Fruit fly (Drosophila melanogaster) whole organism, embryonic: ENCODE measurements around the gene ND-B16.6.
A peak's percentile ranks its signal among the peaks of the same experiment; 100 is the strongest.

ENCODE experiments used
- CG10209 ChIP-seq: fragments of 200-800 bp; sonication (Bioruptor generic); optimal IDR thresholded peaks from 3 replicates; lab custom pipeline; 2017; ENCODE audit warnings: missing biosample characterization, mild to moderate bottlenecking, missing genetic modification characterization, missing genetic modification reagents
- CG11723 ChIP-seq: fragments of 200-800 bp; sonication (Bioruptor generic); optimal IDR thresholded peaks from 2 replicates; lab custom pipeline; 2017; ENCODE audit warnings: missing biosample characterization, mild to moderate bottlenecking, missing genetic modification characterization
- CG1792 ChIP-seq: fragments of 200-800 bp; sonication (Bioruptor generic); optimal IDR thresholded peaks from 2 replicates; lab custom pipeline; 2016; ENCODE audit warnings: missing biosample characterization, missing genetic modification characterization
- CG2129 ChIP-seq: fragments of 200-800 bp; sonication (Bioruptor generic); IDR thresholded peaks from 2 replicates; pipeline ENCODE4 v1.3.6; 2022; ENCODE audit warnings: missing biosample characterization, missing genetic modification characterization; ENCODE audit not compliant: partially characterized antibody
- CG2712 ChIP-seq: fragments of 200-800 bp; optimal IDR thresholded peaks from 3 replicates; lab custom pipeline; 2019; ENCODE audit warnings: missing biosample characterization, mild to moderate bottlenecking, missing genetic modification characterization, moderate library complexity
- CG33557 ChIP-seq: fragments of 200-800 bp; sonication (Bioruptor generic); optimal IDR thresholded peaks from 2 replicates; lab custom pipeline; 2019; ENCODE audit warnings: missing biosample characterization, mild to moderate bottlenecking, missing genetic modification characterization, moderate library complexity
- CG3847 ChIP-seq: fragments of 200-800 bp; sonication (Bioruptor generic); IDR thresholded peaks from 2 replicates; pipeline ENCODE4 v1.3.6; 2022; ENCODE audit warnings: missing biosample characterization, missing genetic modification characterization
- CG42726 ChIP-seq: fragments of 200-800 bp; sonication (Bioruptor generic); IDR thresholded peaks from 2 replicates; pipeline ENCODE4 v1.3.6; 2022; ENCODE audit warnings: missing biosample characterization, missing genetic modification characterization; ENCODE audit not compliant: partially characterized antibody
- CG6175 ChIP-seq: fragments of 200-800 bp; sonication (Bioruptor generic); IDR thresholded peaks from 3 replicates; pipeline ENCODE4 v1.3.6; 2022; ENCODE audit warnings: missing biosample characterization, missing genetic modification characterization
- CG6272 ChIP-seq: fragments of 200-800 bp; sonication (Bioruptor generic); IDR thresholded peaks from 2 replicates; pipeline ENCODE4 v1.3.6; 2022; ENCODE audit warnings: missing biosample characterization, missing genetic modification characterization
- CG7786 ChIP-seq: fragments of 200-800 bp; sonication (Bioruptor generic); optimal IDR thresholded peaks from 2 replicates; lab custom pipeline; 2016; ENCODE audit warnings: missing biosample characterization, missing genetic modification characterization
- CG8478 ChIP-seq: fragments of >200 bp; optimal IDR thresholded peaks from 2 replicates; lab custom pipeline; 2018
- CG8765 ChIP-seq: fragments of 200-800 bp; sonication (Bioruptor generic); IDR thresholded peaks from 2 replicates; pipeline ENCODE4 v1.3.6; 2022; ENCODE audit warnings: missing biosample characterization, missing genetic modification characterization
- CG9876 ChIP-seq: fragments of 200-800 bp; sonication (Bioruptor generic); optimal IDR thresholded peaks from 2 replicates; lab custom pipeline; 2016; ENCODE audit warnings: missing biosample characterization, missing genetic modification characterization
- CrebB ChIP-seq: fragments of 200-800 bp; sonication (Bioruptor generic); optimal IDR thresholded peaks from 3 replicates; lab custom pipeline; 2018; ENCODE audit warnings: missing biosample characterization, mild to moderate bottlenecking, missing genetic modification characterization
- D ChIP-seq, 2 experiments: fragments of 200-800 bp in 1 of 2; fragments of >200 bp in 1 of 2; sonication (Bioruptor generic) in 1 of 2; optimal IDR thresholded peaks; 2 replicates in 1 of 2; 3 replicates in 1 of 2; lab custom pipeline; 2017; ENCODE audit warnings: mild to moderate bottlenecking in 1 of 2, missing biosample characterization in 1 of 2, missing genetic modification characterization in 1 of 2, missing genetic modification reagents in 1 of 2
- Doc2 ChIP-seq: fragments of 200-800 bp; sonication (Bioruptor generic); IDR thresholded peaks from 2 replicates; pipeline ENCODE4 v1.3.6; 2022; ENCODE audit warnings: missing biosample characterization, missing genetic modification characterization
- E2f2 ChIP-seq: fragments of 200-800 bp; sonication (Bioruptor generic); IDR thresholded peaks from 2 replicates; pipeline ENCODE4 v1.3.6; 2022; ENCODE audit warnings: missing biosample characterization, missing genetic modification characterization
- ERR ChIP-seq: fragments of 200-800 bp; sonication (Bioruptor generic); optimal IDR thresholded peaks from 2 replicates; lab custom pipeline; 2016; ENCODE audit warnings: missing biosample characterization, missing genetic modification characterization
- Ets97D ChIP-seq: fragments of 200-800 bp; sonication (Bioruptor generic); optimal IDR thresholded peaks from 3 replicates; lab custom pipeline; 2016; ENCODE audit warnings: missing biosample characterization, missing genetic modification characterization
- Gsc ChIP-seq: fragments of 200-800 bp; sonication (Bioruptor generic); IDR thresholded peaks from 2 replicates; pipeline ENCODE4 v1.3.6; 2022; ENCODE audit warnings: missing biosample characterization, missing genetic modification characterization
- H2.0 ChIP-seq: fragments of 200-800 bp; sonication (Bioruptor generic); IDR thresholded peaks from 2 replicates; pipeline ENCODE4 v1.3.6; 2022; ENCODE audit warnings: missing biosample characterization, missing genetic modification characterization
- Hr3 ChIP-seq: fragments of 200-800 bp; sonication (Bioruptor generic); optimal IDR thresholded peaks from 3 replicates; lab custom pipeline; 2016; ENCODE audit warnings: missing biosample characterization, missing genetic modification characterization
- Mes4 ChIP-seq: fragments of 200-800 bp; sonication (Bioruptor generic); optimal IDR thresholded peaks from 2 replicates; lab custom pipeline; 2016; ENCODE audit warnings: missing biosample characterization, missing genetic modification characterization
- Myb ChIP-seq: fragments of 200-800 bp; sonication (Bioruptor generic); optimal IDR thresholded peaks from 2 replicates; lab custom pipeline; 2016; ENCODE audit warnings: missing biosample characterization, missing genetic modification characterization
- NfI ChIP-seq: fragments of 200-800 bp; sonication (Bioruptor generic); optimal IDR thresholded peaks from 3 replicates; lab custom pipeline; 2018; ENCODE audit warnings: missing biosample characterization, mild to moderate bottlenecking, missing genetic modification characterization, moderate library complexity
- Oaz ChIP-seq: fragments of 200-800 bp; sonication (Bioruptor generic); IDR thresholded peaks from 2 replicates; pipeline ENCODE4 v1.3.6; 2022; ENCODE audit warnings: missing biosample characterization, missing genetic modification characterization
- Pdp1 ChIP-seq, 2 experiments: fragments of 200-800 bp; sonication (Bioruptor generic); optimal IDR thresholded peaks; 3 replicates each; lab custom pipeline; 2016; ENCODE audit warnings: missing biosample characterization in 2 of 2, missing genetic modification characterization in 2 of 2, mild to moderate bottlenecking in 1 of 2, moderate library complexity in 1 of 2
- Ravus ChIP-seq: fragments of 200-800 bp; sonication (Bioruptor generic); IDR thresholded peaks from 2 replicates; pipeline ENCODE4 v1.3.6; 2022; ENCODE audit warnings: missing biosample characterization, missing genetic modification characterization
- Side ChIP-seq: fragments of 200-800 bp; sonication (Bioruptor generic); optimal IDR thresholded peaks from 2 replicates; lab custom pipeline; 2016; ENCODE audit warnings: missing biosample characterization, missing genetic modification characterization
- Stat92E ChIP-seq, 3 experiments: fragments of >200 bp in 2 of 3; fragments of 200-800 bp in 1 of 3; sonication (Bioruptor generic) in 1 of 3; optimal IDR thresholded peaks; 2 replicates each; lab custom pipeline; 2017 to 2019; ENCODE audit warnings: missing biosample characterization in 3 of 3, missing genetic modification characterization in 3 of 3, mild to moderate bottlenecking in 1 of 3, moderate library complexity in 1 of 3
- cg ChIP-seq: fragments of 200-800 bp; sonication (Bioruptor generic); optimal IDR thresholded peaks from 3 replicates; lab custom pipeline; 2019; ENCODE audit warnings: missing biosample characterization, mild to moderate bottlenecking, missing genetic modification characterization, moderate library complexity
- dm ChIP-seq: fragments of 200-800 bp; sonication (Bioruptor generic); optimal IDR thresholded peaks from 3 replicates; lab custom pipeline; 2016; ENCODE audit warnings: missing biosample characterization, missing genetic modification characterization
- eyg ChIP-seq: fragments of 200-800 bp; sonication (Bioruptor generic); optimal IDR thresholded peaks from 3 replicates; lab custom pipeline; 2016; ENCODE audit warnings: missing biosample characterization, missing genetic modification characterization
- her ChIP-seq: fragments of 200-800 bp; sonication (Bioruptor generic); optimal IDR thresholded peaks from 2 replicates; lab custom pipeline; 2016; ENCODE audit warnings: missing biosample characterization, missing genetic modification characterization
- jigr1 ChIP-seq: fragments of 200-800 bp; sonication (Bioruptor generic); IDR thresholded peaks from 3 replicates; pipeline ENCODE4 v1.3.6; 2022; ENCODE audit warnings: missing biosample characterization, missing genetic modification characterization
- ken ChIP-seq: fragments of 200-800 bp; sonication (Bioruptor generic); IDR thresholded peaks from 3 replicates; pipeline ENCODE4 v1.3.6; 2022; ENCODE audit warnings: missing biosample characterization, missing genetic modification characterization
- lbe ChIP-seq: fragments of 200-800 bp; sonication (Bioruptor generic); optimal IDR thresholded peaks from 2 replicates; lab custom pipeline; 2016; ENCODE audit warnings: missing biosample characterization, mild to moderate bottlenecking, missing genetic modification characterization
- nau ChIP-seq: fragments of 200-800 bp; sonication (Bioruptor generic); optimal IDR thresholded peaks from 3 replicates; lab custom pipeline; 2017; ENCODE audit warnings: missing biosample characterization, mild to moderate bottlenecking, missing genetic modification characterization, missing genetic modification reagents
- prd ChIP-seq, 3 experiments: fragments of >200 bp in 2 of 3; fragments of 200-800 bp in 1 of 3; sonication (Bioruptor generic) in 1 of 3; optimal IDR thresholded peaks in 2 of 3; IDR thresholded peaks in 1 of 3; 2 replicates in 2 of 3; 3 replicates in 1 of 3; pipeline versions ENCODE4 v1.3.6 to Lab custom; 2017 to 2022; ENCODE audit warnings: missing biosample characterization in 1 of 3, missing genetic modification characterization in 1 of 3
- run ChIP-seq: fragments of 200-800 bp; sonication (Bioruptor generic); optimal IDR thresholded peaks from 3 replicates; lab custom pipeline; 2018; ENCODE audit warnings: missing biosample characterization, mild to moderate bottlenecking, missing genetic modification characterization
- sima ChIP-seq: fragments of 200-800 bp; sonication (Bioruptor generic); optimal IDR thresholded peaks from 2 replicates; lab custom pipeline; 2016; ENCODE audit warnings: missing biosample characterization, missing genetic modification characterization
- sug ChIP-seq: fragments of 200-800 bp; optimal IDR thresholded peaks from 2 replicates; lab custom pipeline; 2019; ENCODE audit warnings: missing biosample characterization, mild to moderate bottlenecking, missing genetic modification characterization, moderate library complexity
- tgo ChIP-seq: fragments of 200-800 bp; sonication (Bioruptor generic); IDR thresholded peaks from 3 replicates; pipeline ENCODE4 v1.3.6; 2022; ENCODE audit warnings: missing biosample characterization, missing genetic modification characterization
- usp ChIP-seq: fragments of >200 bp; optimal IDR thresholded peaks from 2 replicates; lab custom pipeline; 2017; ENCODE audit warnings: missing biosample characterization, missing genetic modification characterization
- vnd ChIP-seq: fragments of 200-800 bp; sonication (Bioruptor generic); IDR thresholded peaks from 3 replicates; pipeline ENCODE4 v1.3.6; 2022; ENCODE audit warnings: missing biosample characterization, missing genetic modification characterization; ENCODE audit not compliant: partially characterized antibody
- wor ChIP-seq: fragments of 200-800 bp; sonication (Bioruptor generic); IDR thresholded peaks from 2 replicates; pipeline ENCODE4 v1.3.6; 2022; ENCODE audit warnings: missing biosample characterization, missing genetic modification characterization
- zen ChIP-seq: fragments of 200-800 bp; sonication (Bioruptor generic); optimal IDR thresholded peaks from 3 replicates; lab custom pipeline; 2018; ENCODE audit warnings: missing biosample characterization, mild to moderate bottlenecking, missing genetic modification characterization, moderate library complexity
- zf30C ChIP-seq: fragments of 200-800 bp; sonication (Bioruptor generic); optimal IDR thresholded peaks from 3 replicates; lab custom pipeline; 2018; ENCODE audit warnings: missing biosample characterization, mild to moderate bottlenecking, missing genetic modification characterization

Gene ND-B16.6

dm6 chrX:6330369-6330949 is 19.7 kb downstream of the ND-B16.6 start, which contains the start of gene CG42240 (continued):
- TF ChIP-seq H2.0 (peak; percentile 60), CG6272 (peak; percentile 48; the same call in 1 of the 2 replicates), CG7786 (GFP tag; lab: Kevin White, UChicago) (peak; percentile 67), run (tag; lab: Kevin White, UChicago) (peak; percentile 84), zen (tag; lab: Kevin White, UChicago) (peak; percentile 79), CG42726 (no peak), Stat92E (GFP tag; optimal IDR thresholded peaks at IDR 0.05; lab: Kevin White, UChicago) (peak in 1 of 3 experiments; percentile 69), Oaz (GFP tag; lab: Robert Waterston, UW) (peak; percentile 71), dm (GFP tag; lab: Kevin White, UChicago) (peak; percentile 50), tgo (peak; percentile 81), Side (GFP tag; lab: Kevin White, UChicago) (peak; percentile 63), cg (GFP tag; lab: Kevin White, UChicago) (peak; percentile 22), E2f2 (GFP tag; lab: Robert Waterston, UW) (peak; percentile 59; the same call in 1 of the 2 replicates), Mes4 (peak; percentile 82), sug (peak; percentile 87), Hr3 (GFP tag; lab: Kevin White, UChicago) (peak; percentile 90), CG10209 (GFP tag; lab: Kevin White, UChicago) (peak; percentile 91), prd (optimal IDR thresholded peaks at IDR 0.05; lab: Kevin White, UChicago) (no peak), prd (GFP tag; IDR thresholded peaks at IDR 0.05; lab: Robert Waterston, UW) (peak; percentile 79), CG2129 (no peak), Pdp1 (GFP tag; optimal IDR thresholded peaks at IDR 0.05; lab: Kevin White, UChicago) (peak; percentile 81 to 82), jigr1 (GFP tag; lab: Robert Waterston, UW) (peak; percentile 67; the same call in 2 of the 3 replicates), ken (GFP tag; lab: Robert Waterston, UW) (0 out of 3 replicates have a peak, but pooled peaks have one; percentile 48), usp (GFP tag; lab: Kevin White, UChicago) (no peak), wor (GFP tag; lab: Robert Waterston, UW) (peak; percentile 80), Doc2 (GFP tag; lab: Robert Waterston, UW) (no peak), her (GFP tag; lab: Kevin White, UChicago) (no peak), D (optimal IDR thresholded peaks at IDR 0.05; lab: Kevin White, UChicago) (no peak), D (GFP tag; optimal IDR thresholded peaks at IDR 0.05; lab: Kevin White, UChicago) (peak; percentile 94), CG9876 (GFP tag; lab: Kevin White, UChicago) (peak; percentile 13), CG8478 (lab: Kevin White, UChicago) (no peak), zf30C (GFP tag; lab: Kevin White, UChicago) (peak; percentile 82), CG1792 (GFP tag; lab: Kevin White, UChicago) (peak; percentile 61), NfI (GFP tag; lab: Kevin White, UChicago) (peak; percentile 88), vnd (GFP tag; lab: Robert Waterston, UW) (no peak), Gsc (GFP tag; lab: Robert Waterston, UW) (peak; percentile 29; the same call in 1 of the 2 replicates), lbe (GFP tag; lab: Kevin White, UChicago) (peak; percentile 81), Ravus (GFP tag; lab: Robert Waterston, UW) (peak; percentile 23; the same call in 1 of the 2 replicates), CG8765 (GFP tag; lab: Robert Waterston, UW) (no peak), CG2712 (tag; lab: Kevin White, UChicago) (peak; percentile 95), Myb (GFP tag; lab: Kevin White, UChicago) (peak; percentile 41), CG11723 (GFP tag; lab: Kevin White, UChicago) (peak; percentile 88), CG33557 (peak; percentile 71), Ets97D (GFP tag; lab: Kevin White, UChicago) (peak; percentile 51), CG6175 (GFP tag; lab: Robert Waterston, UW) (no peak), eyg (GFP tag; lab: Kevin White, UChicago) (peak; percentile 52), sima (GFP tag; lab: Kevin White, UChicago) (peak; percentile 16), CrebB (tag; lab: Kevin White, UChicago) (peak; percentile 80), CG3847 (GFP tag; lab: Robert Waterston, UW) (peak; percentile 72), nau (no peak), ERR (GFP tag; lab: Kevin White, UChicago) (peak; percentile 48)
